Worm (Caenorhabditis elegans): Measurements from ENCODE around the gene Y48E1C.1.

Y48E1C.1 gene

DNA sequence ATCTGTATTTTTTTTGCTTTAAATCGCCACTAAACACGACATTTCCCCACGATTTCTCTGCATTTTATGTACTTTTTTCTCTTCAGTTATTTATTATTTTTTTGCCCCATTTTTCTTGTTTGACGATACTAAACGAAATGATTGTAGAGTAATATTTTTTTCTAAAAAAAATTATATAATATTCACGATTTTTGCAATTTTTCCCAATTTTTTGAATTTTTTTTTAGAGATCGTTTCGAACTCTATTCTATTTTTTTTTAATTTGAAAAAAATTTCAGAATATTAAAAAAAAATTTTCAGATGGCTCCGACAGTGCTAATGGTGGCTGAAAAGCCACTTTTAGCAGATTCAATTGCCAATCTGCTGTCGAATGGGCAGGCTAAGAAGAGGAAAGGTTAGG lies 25.3 kb upstream of the Y48E1C.1 start, which contains the start of gene Y48C3A.14:
Y48C3A.14 (plus strand) TSS at position 301 of the 400 bp plus-strand sequence.
- no peak for TF ChIP-seq mdl-1 (tag; optimal IDR thresholded peaks at IDR 0.05)
- TF ChIP-seq sma-9 (GFP tag; optimal IDR thresholded peaks at IDR 0.05): no peak
- TF ChIP-seq sma-9 (tag; optimal IDR thresholded peaks at IDR 0.05): no peak
- TF ChIP-seq zag-1 (tag; optimal IDR thresholded peaks at IDR 0.05): no peak
- no peak for TF ChIP-seq elt-3 (tag; optimal IDR thresholded peaks at IDR 0.05)
- no peak for TF ChIP-seq ztf-1 (GFP tag; conservative IDR thresholded peaks at IDR 0.05)
- TF ChIP-seq Y55F3AM.14 (GFP tag; optimal IDR thresholded peaks at IDR 0.05): no peak
- no peak for TF ChIP-seq ceh-82 (tag; optimal IDR thresholded peaks at IDR 0.05)
- no peak for TF ChIP-seq nhr-237 (tag; optimal IDR thresholded peaks at IDR 0.05)
- TF ChIP-seq lin-39 (tag; optimal IDR thresholded peaks at IDR 0.05): no peak
- TF ChIP-seq fos-1 (tag; optimal IDR thresholded peaks at IDR 0.05): no peak
- no peak for TF ChIP-seq alr-1 (tag; optimal IDR thresholded peaks at IDR 0.05)
- TF ChIP-seq ztf-4 (tag; optimal IDR thresholded peaks at IDR 0.05): no peak
- no peak for TF ChIP-seq ceh-16 (tag; optimal IDR thresholded peaks at IDR 0.05)
- TF ChIP-seq F13H6.1 (tag; optimal IDR thresholded peaks at IDR 0.05): no peak
- no peak for TF ChIP-seq mab-5 (tag; optimal IDR thresholded peaks at IDR 0.05)
- no peak for TF ChIP-seq mbf-1 (tag; optimal IDR thresholded peaks at IDR 0.05)
- no peak for TF ChIP-seq dmd-4 (tag; optimal IDR thresholded peaks at IDR 0.05)
- no peak for TF ChIP-seq lsy-2 (tag; optimal IDR thresholded peaks at IDR 0.05)
- TF ChIP-seq unc-55 (GFP tag; optimal IDR thresholded peaks at IDR 0.05): no peak

DNA sequence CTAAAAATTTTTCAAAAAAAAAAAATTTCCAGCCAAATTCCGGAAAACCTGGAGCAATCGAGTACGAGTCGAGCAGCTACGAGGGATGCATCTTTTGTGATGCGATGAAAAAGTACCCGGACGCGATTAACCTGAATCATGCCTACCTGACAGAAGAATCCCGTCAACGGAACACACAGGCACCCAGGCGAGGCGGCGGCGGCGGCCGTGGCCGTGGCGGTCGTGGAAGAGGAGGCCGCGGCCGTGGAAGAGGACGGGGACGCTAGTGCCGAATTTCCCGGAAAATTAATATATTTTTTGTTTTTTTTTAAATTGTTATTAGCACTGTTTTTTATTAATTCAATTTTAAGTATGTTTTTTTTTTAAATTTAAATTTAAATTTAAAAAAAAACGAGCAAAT lies 13.3 kb upstream of the Y48E1C.1 start:
- TF ChIP-seq nhr-25 (tag; optimal IDR thresholded peaks at IDR 0.05): no peak
- TF ChIP-seq zag-1 (tag; optimal IDR thresholded peaks at IDR 0.05): no peak
- no peak for TF ChIP-seq ama-1 (optimal IDR thresholded peaks at IDR 0.05)
- no peak for TF ChIP-seq C34F6.9 (tag; optimal IDR thresholded peaks at IDR 0.05)
- TF ChIP-seq ztf-4 (tag; optimal IDR thresholded peaks at IDR 0.05): no peak
- TF ChIP-seq snpc-4 (tag; optimal IDR thresholded peaks at IDR 0.05): no peak
- no peak for TF ChIP-seq ztf-11 (tag; optimal IDR thresholded peaks at IDR 0.05)
- TF ChIP-seq aly-2 (tag; optimal IDR thresholded peaks at IDR 0.05): no peak
- TF ChIP-seq ztf-1 (GFP tag; conservative IDR thresholded peaks at IDR 0.05): no peak
- no peak for TF ChIP-seq lsy-2 (tag; optimal IDR thresholded peaks at IDR 0.05)

DNA sequence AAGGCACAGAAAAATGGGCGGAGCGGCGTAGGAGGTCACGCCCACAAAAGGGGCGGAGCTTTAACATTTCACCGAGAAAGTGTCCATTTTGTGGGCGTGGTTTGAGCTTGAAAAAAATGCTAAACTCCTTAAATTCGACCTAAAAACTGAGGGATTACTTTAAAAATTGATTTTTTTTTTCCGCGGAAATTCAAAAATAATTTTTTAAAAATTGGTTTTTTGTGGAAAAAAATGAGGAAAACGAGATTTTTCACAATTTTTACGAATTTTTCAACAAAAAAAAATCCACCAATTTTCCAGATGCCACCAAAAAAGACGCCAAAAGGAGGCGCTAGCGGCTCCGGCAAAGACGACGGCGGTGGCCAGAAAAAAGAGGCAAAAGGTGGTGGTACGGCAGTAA lies 12.1 kb upstream of the Y48E1C.1 start, which contains the start of gene pinn-4:
pinn-4 (plus strand) TSS at position 301 of the 400 bp plus-strand sequence.
- TF ChIP-seq egl-27 (tag; optimal IDR thresholded peaks at IDR 0.05): no peak
- no peak for TF ChIP-seq mdl-1 (tag; optimal IDR thresholded peaks at IDR 0.05)
- no peak for TF ChIP-seq gmeb-1 (tag; optimal IDR thresholded peaks at IDR 0.05)
- no peak for TF ChIP-seq lin-11 (tag; optimal IDR thresholded peaks at IDR 0.05)
- no peak for TF ChIP-seq unc-39 (tag; optimal IDR thresholded peaks at IDR 0.05)
- TF ChIP-seq mab-5 (tag; optimal IDR thresholded peaks at IDR 0.05): no peak
- TF ChIP-seq dmd-4 (tag; optimal IDR thresholded peaks at IDR 0.05): no peak
- no peak for TF ChIP-seq ZK546.5 (tag; optimal IDR thresholded peaks at IDR 0.05)
- TF ChIP-seq R02D3.7 (tag; optimal IDR thresholded peaks at IDR 0.05): no peak
- no peak for TF ChIP-seq Y55F3AM.14 (GFP tag; optimal IDR thresholded peaks at IDR 0.05)
- TF ChIP-seq nhr-11 (tag; optimal IDR thresholded peaks at IDR 0.05): no peak
- no peak for TF ChIP-seq nhr-23 (tag; optimal IDR thresholded peaks at IDR 0.05)
- TF ChIP-seq elt-1 (tag; optimal IDR thresholded peaks at IDR 0.05): no peak
- no peak for TF ChIP-seq sem-4 (tag; optimal IDR thresholded peaks at IDR 0.05)
- no peak for TF ChIP-seq peb-1 (tag; optimal IDR thresholded peaks at IDR 0.05)
- TF ChIP-seq crh-2 (tag; optimal IDR thresholded peaks at IDR 0.05): no peak
- no peak for TF ChIP-seq ceh-16 (tag; optimal IDR thresholded peaks at IDR 0.05)
- TF ChIP-seq elt-3 (tag; optimal IDR thresholded peaks at IDR 0.05): no peak
- TF ChIP-seq ztf-1 (GFP tag; conservative IDR thresholded peaks at IDR 0.05): no peak
- no peak for TF ChIP-seq ceh-82 (tag; optimal IDR thresholded peaks at IDR 0.05)

DNA sequence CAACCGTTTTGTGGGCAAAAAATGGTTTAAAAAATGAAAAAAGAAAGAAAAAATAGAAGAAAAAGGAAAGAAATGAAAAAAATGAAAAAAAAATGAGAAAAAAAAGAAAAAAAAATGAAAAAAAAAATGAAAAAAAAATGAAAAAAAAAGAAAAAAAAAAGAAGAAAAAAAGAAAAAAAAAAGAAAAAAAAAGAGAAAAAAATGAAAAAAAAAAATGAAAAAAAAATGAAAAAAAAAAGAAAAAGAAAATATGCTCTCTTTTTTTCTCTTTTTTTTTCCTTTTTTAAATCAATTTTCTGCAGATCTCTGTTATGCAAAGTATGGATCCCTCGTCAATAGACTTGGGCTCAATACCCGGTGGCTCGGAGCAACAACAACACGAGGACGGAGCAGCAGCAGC lies 9.0 kb upstream of the Y48E1C.1 start, which contains the start of gene efl-2:
efl-2 (plus strand) TSS at position 301 of the 400 bp plus-strand sequence.
- no peak for TF ChIP-seq elt-3 (tag; optimal IDR thresholded peaks at IDR 0.05)
- no peak for TF ChIP-seq nhr-25 (tag; optimal IDR thresholded peaks at IDR 0.05)
- TF ChIP-seq zag-1 (tag; optimal IDR thresholded peaks at IDR 0.05): no peak
- TF ChIP-seq nhr-129 (tag; optimal IDR thresholded peaks at IDR 0.05): no peak
- TF ChIP-seq unc-39 (tag; optimal IDR thresholded peaks at IDR 0.05): no peak
- TF ChIP-seq sma-3 (GFP tag; optimal IDR thresholded peaks at IDR 0.05): no peak
- TF ChIP-seq lin-39 (tag; optimal IDR thresholded peaks at IDR 0.05): no peak
- TF ChIP-seq lin-11 (tag; optimal IDR thresholded peaks at IDR 0.05): no peak
- no peak for TF ChIP-seq crh-2 (tag; optimal IDR thresholded peaks at IDR 0.05)
- no peak for TF ChIP-seq ceh-16 (tag; optimal IDR thresholded peaks at IDR 0.05)
- no peak for TF ChIP-seq mdl-1 (tag; optimal IDR thresholded peaks at IDR 0.05)
- TF ChIP-seq skn-1 (tag; optimal IDR thresholded peaks at IDR 0.05): no peak
- TF ChIP-seq nhr-11 (tag; optimal IDR thresholded peaks at IDR 0.05): no peak
- no peak for TF ChIP-seq R02D3.7 (tag; optimal IDR thresholded peaks at IDR 0.05)
- no peak for TF ChIP-seq nhr-21 (tag; optimal IDR thresholded peaks at IDR 0.05)

Data from whole organism, L2 larva.